Worm (Caenorhabditis elegans) whole organism, early embryonic: ENCODE measurements around the gene B0034.7.

Source experiments
- aly-1 ChIP-seq: sonication (generic microtip); optimal IDR thresholded peaks from 2 replicates; lab custom pipeline; 2016; ENCODE audit warnings: missing genetic modification characterization, missing compliant biosample characterization
- ama-1 ChIP-seq: fragments of 150-350 bp; optimal IDR thresholded peaks from 2 replicates; lab custom pipeline; 2014
- ceh-13 ChIP-seq: fragments of 200-800 bp; sonication (Bioruptor generic); optimal IDR thresholded peaks from 2 replicates; lab custom pipeline; 2018; ENCODE audit warnings: mild to moderate bottlenecking, missing genetic modification characterization, missing compliant biosample characterization
- ceh-36 ChIP-seq: sonication (generic microtip); optimal IDR thresholded peaks from 2 replicates; lab custom pipeline; 2016; ENCODE audit warnings: missing genetic modification characterization, inconsistent platforms, missing compliant biosample characterization
- ets-7 ChIP-seq: sonication (generic microtip); optimal IDR thresholded peaks from 2 replicates; lab custom pipeline; 2016; ENCODE audit warnings: missing genotype, missing genetic modification characterization, missing compliant biosample characterization
- flt-1 ChIP-seq: fragments of 200-800 bp; sonication (Bioruptor generic); IDR thresholded peaks from 2 replicates; pipeline ENCODE4 v1.3.6; 2022; ENCODE audit warnings: missing genetic modification characterization, missing compliant biosample characterization
- hmbx-1 ChIP-seq: sonication (generic microtip); optimal IDR thresholded peaks from 2 replicates; lab custom pipeline; 2016; ENCODE audit warnings: mild to moderate bottlenecking, missing genetic modification characterization, missing compliant biosample characterization
- hmg-4 ChIP-seq: fragments of 200-800 bp; sonication (Bioruptor generic); optimal IDR thresholded peaks from 2 replicates; lab custom pipeline; 2018; ENCODE audit warnings: mild to moderate bottlenecking, missing genetic modification characterization, missing compliant biosample characterization
- hnd-1 ChIP-seq: sonication (generic microtip); optimal IDR thresholded peaks from 2 replicates; lab custom pipeline; 2016; ENCODE audit warnings: missing genetic modification characterization, missing compliant biosample characterization
- sea-1 ChIP-seq: fragments of 200-800 bp; sonication (Bioruptor generic); conservative IDR thresholded peaks from 2 replicates; pipeline ENCODE4 v1.3.6; 2022; ENCODE audit warnings: missing genetic modification characterization, missing compliant biosample characterization
- tbx-11 ChIP-seq: fragments of 200-800 bp; sonication (Bioruptor generic); IDR thresholded peaks from 2 replicates; pipeline ENCODE4 v1.3.6; 2022; ENCODE audit warnings: missing genetic modification characterization, missing compliant biosample characterization
- tbx-37 ChIP-seq: fragments of 200-800 bp; sonication (Bioruptor generic); conservative IDR thresholded peaks from 2 replicates; pipeline ENCODE4 v1.3.6; 2022; ENCODE audit warnings: missing genetic modification reagents, missing genetic modification characterization, missing compliant biosample characterization
- tra-4 ChIP-seq: sonication (generic microtip); optimal IDR thresholded peaks from 2 replicates; lab custom pipeline; 2017; ENCODE audit warnings: missing genetic modification characterization, missing compliant biosample characterization

ce11 chrII:5956583-5956982 is 4.8 kb upstream of the B0034.7 start, which contains the start of gene casy-1:
- TF ChIP-seq ama-1 (lab: Kevin White, UChicago) = no peak
- TF ChIP-seq ets-7 (tag; lab: Kevin White, UChicago) = no peak
- TF ChIP-seq sea-1 (GFP tag; lab: Robert Waterston, UW) = no peak
- no peak for TF ChIP-seq hmg-4
- no peak for TF ChIP-seq flt-1 (GFP tag; lab: Robert Waterston, UW)
- no peak for TF ChIP-seq tra-4 (tag; lab: Kevin White, UChicago)
- TF ChIP-seq tbx-37 = no peak
- no peak for TF ChIP-seq hnd-1 (tag; lab: Kevin White, UChicago)
- TF ChIP-seq ceh-36 = no peak
- no peak for TF ChIP-seq tbx-11 (GFP tag; lab: Robert Waterston, UW)
- no peak for TF ChIP-seq hmbx-1 (tag; lab: Kevin White, UChicago)
- TF ChIP-seq aly-1 (tag; lab: Kevin White, UChicago) = no peak
- no peak for TF ChIP-seq ceh-13 (GFP tag; lab: Kevin White, UChicago)
